Fruit fly (Drosophila melanogaster) whole organism, embryonic: ENCODE measurements around the gene CG1965.

Experiments
- Blimp-1 ChIP-seq: fragments of 200-800 bp; sonication (Bioruptor generic); optimal IDR thresholded peaks from 3 replicates; lab custom pipeline; 2018; ENCODE audit warnings: missing biosample characterization, missing genetic modification characterization, mild to moderate bottlenecking, moderate library complexity, missing genetic modification reagents
- CG12659 ChIP-seq: fragments of 200-800 bp; sonication (Bioruptor generic); optimal IDR thresholded peaks from 3 replicates; lab custom pipeline; 2017; ENCODE audit warnings: mild to moderate bottlenecking, missing biosample characterization, missing genetic modification reagents, missing genetic modification characterization
- CG13287 ChIP-seq: fragments of 200-800 bp; sonication (Bioruptor generic); IDR thresholded peaks from 2 replicates; pipeline ENCODE4 v1.3.6; 2022; ENCODE audit warnings: missing biosample characterization, missing genetic modification characterization; ENCODE audit not compliant: partially characterized antibody
- CG15514 ChIP-seq: fragments of 200-800 bp; sonication (Bioruptor generic); optimal IDR thresholded peaks from 3 replicates; lab custom pipeline; 2017; ENCODE audit warnings: missing biosample characterization, missing genetic modification characterization, mild to moderate bottlenecking, moderate library complexity, missing genetic modification reagents
- CG31388 ChIP-seq: fragments of 200-800 bp; sonication (Bioruptor generic); optimal IDR thresholded peaks from 2 replicates; lab custom pipeline; 2016; ENCODE audit warnings: missing biosample characterization, missing genetic modification characterization
- CG32767 ChIP-seq: fragments of 200-800 bp; sonication (Bioruptor generic); IDR thresholded peaks from 2 replicates; pipeline ENCODE4 v1.3.6; 2022; ENCODE audit warnings: missing biosample characterization, missing genetic modification characterization
- CG3995 ChIP-seq: fragments of 200-800 bp; sonication (Bioruptor generic); optimal IDR thresholded peaks from 3 replicates; lab custom pipeline; 2016; ENCODE audit warnings: missing biosample characterization, missing genetic modification characterization
- CG4617 ChIP-seq: fragments of 200-800 bp; sonication (Bioruptor generic); optimal IDR thresholded peaks from 3 replicates; lab custom pipeline; 2016; ENCODE audit warnings: missing biosample characterization, missing genetic modification characterization, borderline replicate concordance
- CG8388 ChIP-seq: fragments of 200-800 bp; sonication (Bioruptor generic); optimal IDR thresholded peaks from 2 replicates; lab custom pipeline; 2019; ENCODE audit warnings: missing biosample characterization, mild to moderate bottlenecking, missing genetic modification characterization, moderate library complexity
- CG8765 ChIP-seq: fragments of 200-800 bp; sonication (Bioruptor generic); IDR thresholded peaks from 2 replicates; pipeline ENCODE4 v1.3.6; 2022; ENCODE audit warnings: missing biosample characterization, missing genetic modification characterization
- CrebB ChIP-seq: fragments of 200-800 bp; sonication (Bioruptor generic); optimal IDR thresholded peaks from 3 replicates; lab custom pipeline; 2018; ENCODE audit warnings: missing biosample characterization, mild to moderate bottlenecking, missing genetic modification characterization
- D19A ChIP-seq: fragments of 200-800 bp; optimal IDR thresholded peaks from 3 replicates; lab custom pipeline; 2019; ENCODE audit warnings: missing biosample characterization, mild to moderate bottlenecking, missing genetic modification characterization, moderate library complexity
- Dll ChIP-seq: fragments of 200-800 bp; sonication (Bioruptor generic); IDR thresholded peaks from 4 replicates; pipeline ENCODE4 v1.3.6; 2022; ENCODE audit warnings: missing biosample characterization, missing genetic modification characterization; ENCODE audit not compliant: partially characterized antibody
- Dp ChIP-seq: fragments of 200-800 bp; sonication (Bioruptor generic); optimal IDR thresholded peaks from 2 replicates; lab custom pipeline; 2018; ENCODE audit warnings: missing biosample characterization, mild to moderate bottlenecking, missing genetic modification characterization, moderate library complexity
- E2f1 ChIP-seq: fragments of 200-800 bp; sonication (Bioruptor generic); IDR thresholded peaks from 2 replicates; pipeline ENCODE4 v1.3.6; 2022; ENCODE audit warnings: missing biosample characterization, missing genetic modification characterization
- Elba2 ChIP-seq: fragments of 200-800 bp; sonication (Bioruptor generic); optimal IDR thresholded peaks from 3 replicates; lab custom pipeline; 2016; ENCODE audit warnings: missing biosample characterization, missing genetic modification characterization
- HLHmδ ChIP-seq: fragments of 200-800 bp; sonication (Bioruptor generic); optimal IDR thresholded peaks from 2 replicates; lab custom pipeline; 2018; ENCODE audit warnings: missing biosample characterization, mild to moderate bottlenecking, missing genetic modification characterization, moderate library complexity
- HmgZ ChIP-seq: fragments of 200-800 bp; sonication (Bioruptor generic); optimal IDR thresholded peaks from 2 replicates; lab custom pipeline; 2018; ENCODE audit warnings: missing biosample characterization, mild to moderate bottlenecking, missing genetic modification characterization
- Hmx ChIP-seq: fragments of 200-800 bp; sonication (Bioruptor generic); optimal IDR thresholded peaks from 2 replicates; lab custom pipeline; 2016; ENCODE audit warnings: missing biosample characterization, missing genetic modification characterization
- Mad ChIP-seq: fragments of 200-800 bp; sonication (Bioruptor generic); optimal IDR thresholded peaks from 2 replicates; lab custom pipeline; 2016; ENCODE audit warnings: missing biosample characterization, missing genetic modification characterization
- NFAT ChIP-seq: fragments of 200-800 bp; sonication (Bioruptor generic); IDR thresholded peaks from 2 replicates; pipeline ENCODE4 v1.3.6; 2022; ENCODE audit warnings: missing biosample characterization, missing genetic modification characterization
- Opbp ChIP-seq: fragments of 200-800 bp; sonication (Bioruptor generic); IDR thresholded peaks from 3 replicates; pipeline ENCODE4 v1.3.6; 2022; ENCODE audit warnings: missing biosample characterization, missing genetic modification characterization; ENCODE audit not compliant: partially characterized antibody
- Rfx ChIP-seq: fragments of 200-800 bp; sonication (Bioruptor generic); IDR thresholded peaks from 2 replicates; pipeline ENCODE4 v1.3.6; 2022; ENCODE audit warnings: missing biosample characterization, missing genetic modification characterization
- ara ChIP-seq: fragments of 200-800 bp; sonication (Bioruptor generic); IDR thresholded peaks from 2 replicates; pipeline ENCODE4 v1.3.6; 2022; ENCODE audit warnings: missing biosample characterization, missing genetic modification characterization
- az2 ChIP-seq: fragments of 200-800 bp; sonication (Bioruptor generic); optimal IDR thresholded peaks from 3 replicates; lab custom pipeline; 2016; ENCODE audit warnings: missing biosample characterization, missing genetic modification characterization
- chinmo ChIP-seq: fragments of 200-800 bp; sonication (Bioruptor generic); IDR thresholded peaks from 4 replicates; pipeline ENCODE4 v1.3.6; 2022; ENCODE audit warnings: missing biosample characterization, missing genetic modification characterization; ENCODE audit not compliant: partially characterized antibody
- dmrt11E ChIP-seq: fragments of 200-800 bp; sonication (Bioruptor generic); optimal IDR thresholded peaks from 3 replicates; lab custom pipeline; 2018; ENCODE audit warnings: missing biosample characterization, mild to moderate bottlenecking, missing genetic modification characterization, moderate library complexity
- fd64A ChIP-seq: fragments of 200-800 bp; sonication (Bioruptor generic); optimal IDR thresholded peaks from 3 replicates; lab custom pipeline; 2018; ENCODE audit warnings: missing biosample characterization, mild to moderate bottlenecking, missing genetic modification characterization
- gem ChIP-seq: fragments of 200-800 bp; sonication (Bioruptor generic); optimal IDR thresholded peaks from 2 replicates; lab custom pipeline; 2019; ENCODE audit warnings: missing biosample characterization, mild to moderate bottlenecking, missing genetic modification characterization, moderate library complexity
- h ChIP-seq: fragments of >200 bp; optimal IDR thresholded peaks from 2 replicates; lab custom pipeline; 2017
- maf-S ChIP-seq: fragments of 200-800 bp; sonication (Bioruptor generic); optimal IDR thresholded peaks from 2 replicates; lab custom pipeline; 2016; ENCODE audit warnings: missing biosample characterization, missing genetic modification characterization
- mirr ChIP-seq: fragments of 200-800 bp; sonication (Bioruptor generic); optimal IDR thresholded peaks from 3 replicates; lab custom pipeline; 2018; ENCODE audit warnings: missing biosample characterization, mild to moderate bottlenecking, missing genetic modification characterization
- nom ChIP-seq: fragments of 200-800 bp; sonication (Bioruptor generic); optimal IDR thresholded peaks from 2 replicates; lab custom pipeline; 2017; ENCODE audit warnings: missing biosample characterization, missing genetic modification characterization, mild to moderate bottlenecking, moderate library complexity, missing genetic modification reagents
- odd ChIP-seq: fragments of 200-800 bp; sonication (Bioruptor generic); optimal IDR thresholded peaks from 2 replicates; lab custom pipeline; 2017; ENCODE audit warnings: missing biosample characterization, mild to moderate bottlenecking, missing genetic modification characterization
- pzg ChIP-seq: fragments of 200-800 bp; sonication (Bioruptor generic); optimal IDR thresholded peaks from 3 replicates; lab custom pipeline; 2018; ENCODE audit warnings: missing biosample characterization, mild to moderate bottlenecking, missing genetic modification characterization, moderate library complexity
- rib ChIP-seq: fragments of 200-800 bp; sonication (Bioruptor generic); IDR thresholded peaks from 2 replicates; pipeline ENCODE4 v1.3.6; 2022; ENCODE audit warnings: missing biosample characterization, missing genetic modification characterization
- row ChIP-seq: fragments of 200-800 bp; sonication (Bioruptor generic); IDR thresholded peaks from 3 replicates; pipeline ENCODE4 v1.3.6; 2022; ENCODE audit warnings: missing biosample characterization, missing genetic modification characterization
- scrt ChIP-seq: fragments of 200-800 bp; sonication (Bioruptor generic); optimal IDR thresholded peaks from 2 replicates; lab custom pipeline; 2018; ENCODE audit warnings: missing biosample characterization, mild to moderate bottlenecking, missing genetic modification characterization, moderate library complexity
- slbo ChIP-seq: fragments of 200-800 bp; sonication (Bioruptor generic); IDR thresholded peaks from 2 replicates; pipeline ENCODE4 v1.3.6; 2022; ENCODE audit warnings: missing biosample characterization, missing genetic modification characterization
- ssp ChIP-seq: fragments of 200-800 bp; sonication (Bioruptor generic); IDR thresholded peaks from 2 replicates; pipeline ENCODE4 v1.3.6; 2022; ENCODE audit warnings: missing biosample characterization, missing genetic modification characterization
- tap ChIP-seq: fragments of 200-800 bp; optimal IDR thresholded peaks from 3 replicates; lab custom pipeline; 2019; ENCODE audit warnings: missing biosample characterization, mild to moderate bottlenecking, missing genetic modification characterization, moderate library complexity
- unpg ChIP-seq: fragments of 200-800 bp; sonication (Bioruptor generic); optimal IDR thresholded peaks from 3 replicates; lab custom pipeline; 2018; ENCODE audit warnings: missing biosample characterization, mild to moderate bottlenecking, missing genetic modification characterization, moderate library complexity
- vvl ChIP-seq: fragments of 200-800 bp; sonication (Bioruptor generic); IDR thresholded peaks from 2 replicates; pipeline ENCODE4 v1.3.6; 2022; ENCODE audit warnings: missing biosample characterization, missing genetic modification characterization
- wor ChIP-seq: fragments of 200-800 bp; sonication (Bioruptor generic); IDR thresholded peaks from 2 replicates; pipeline ENCODE4 v1.3.6; 2022; ENCODE audit warnings: missing biosample characterization, missing genetic modification characterization
- zf30C ChIP-seq: fragments of 200-800 bp; sonication (Bioruptor generic); optimal IDR thresholded peaks from 3 replicates; lab custom pipeline; 2018; ENCODE audit warnings: missing biosample characterization, mild to moderate bottlenecking, missing genetic modification characterization
- zfh1 ChIP-seq: fragments of 200-800 bp; sonication (Bioruptor generic); IDR thresholded peaks from 3 replicates; pipeline ENCODE4 v1.3.6; 2022; ENCODE audit warnings: missing biosample characterization, missing genetic modification characterization

CG1965 gene

dm6 chr3R:7085455-7085854 lies 18.3 kb downstream of the CG1965 start (continued):
- TF ChIP-seq maf-S (GFP tag; lab: Kevin White, UChicago) (no peak), CG4617 (GFP tag; lab: Kevin White, UChicago) (peak; percentile 24), pzg (GFP tag; lab: Kevin White, UChicago) (peak; percentile 39), rib (no peak), CG3995 (GFP tag; lab: Kevin White, UChicago) (peak; percentile 67), ara (GFP tag; lab: Robert Waterston, UW) (0 out of 2 replicates have a peak, but pooled peaks have one; percentile 14), odd (GFP tag; lab: Kevin White, UChicago) (no peak), Opbp (GFP tag; lab: Robert Waterston, UW) (0 out of 3 replicates have a peak, but pooled peaks have one; percentile 3), CG32767 (GFP tag; lab: Robert Waterston, UW) (peak; percentile 41; the same call in 1 of the 2 replicates), vvl (GFP tag; lab: Robert Waterston, UW) (no peak), mirr (peak; percentile 4), D19A (tag; lab: Kevin White, UChicago) (no peak), CG13287 (GFP tag; lab: Robert Waterston, UW) (peak; percentile 22; the same call in 1 of the 2 replicates), zfh1 (GFP tag; lab: Robert Waterston, UW) (peak; percentile 5; the same call in 1 of the 3 replicates), slbo (GFP tag; lab: Robert Waterston, UW) (0 out of 2 replicates have a peak, but pooled peaks have one; percentile 15), HmgZ (tag; lab: Kevin White, UChicago) (peak; percentile 1), Rfx (GFP tag; lab: Robert Waterston, UW) (0 out of 2 replicates have a peak, but pooled peaks have one; percentile 33), Dp (GFP tag; lab: Kevin White, UChicago) (peak; percentile 78), scrt (GFP tag; lab: Kevin White, UChicago) (peak; percentile 21), CG8388 (GFP tag; lab: Kevin White, UChicago) (no peak), unpg (no peak), CG12659 (GFP tag; lab: Kevin White, UChicago) (peak; percentile 8), HLHmδ (GFP tag; lab: Kevin White, UChicago) (no peak), CrebB (tag; lab: Kevin White, UChicago) (peak; percentile 0), row (GFP tag; lab: Robert Waterston, UW) (0 out of 3 replicates have a peak, but pooled peaks have one; percentile 27)

dm6 chr3R:7085983-7086376 lies 18.8 kb downstream of the CG1965 start, which contains the start of gene Tailor:
Gene Tailor, minus strand, starts transcription at chr3R:7086083.
- TF ChIP-seq Hmx (peak; percentile 1), gem (no peak), E2f1 (GFP tag; lab: Robert Waterston, UW) (no peak), chinmo (GFP tag; lab: Robert Waterston, UW) (no peak), Elba2 (GFP tag; lab: Kevin White, UChicago) (no peak), CG8765 (no peak), h (lab: Kevin White, UChicago) (no peak)
- TF ChIP-seq, all 482 proteins: peak for 1

- peak; percentile 39 for TF ChIP-seq tap (tag; lab: Kevin White, UChicago)
- TF ChIP-seq Dll (GFP tag; lab: Robert Waterston, UW): no peak
- peak; percentile 48 for TF ChIP-seq Blimp-1 (GFP tag; lab: Kevin White, UChicago)
- TF ChIP-seq zf30C (GFP tag; lab: Kevin White, UChicago): peak; percentile 41
- no peak for TF ChIP-seq Elba2 (GFP tag; lab: Kevin White, UChicago)
- TF ChIP-seq az2 (GFP tag; lab: Kevin White, UChicago): peak; percentile 24
- no peak for TF ChIP-seq CG31388 (GFP tag; lab: Kevin White, UChicago)
- TF ChIP-seq dmrt11E (tag; lab: Kevin White, UChicago): peak; percentile 16
- TF ChIP-seq NFAT (GFP tag; lab: Robert Waterston, UW): peak; percentile 84
- peak; percentile 81 for TF ChIP-seq CrebB (tag; lab: Kevin White, UChicago)
- TF ChIP-seq wor (GFP tag; lab: Robert Waterston, UW): no peak
- peak; percentile 46; the same call in 1 of the 2 replicates for TF ChIP-seq ssp
- peak; percentile 66 for TF ChIP-seq Mad
- TF ChIP-seq nom (GFP tag; lab: Kevin White, UChicago): peak; percentile 89
- TF ChIP-seq fd64A: peak; percentile 63
- peak; percentile 62 for TF ChIP-seq CG15514 (GFP tag; lab: Kevin White, UChicago)
Measured at dm6 chr3R:7086377-7087200, 19.4 kb downstream of the CG1965 start, which contains the start of gene alphaTub84B. Gene alphaTub84B, plus strand, starts transcription at chr3R:7086599.
